Worm (Caenorhabditis elegans) whole organism, L2 larva: ENCODE data around the gene dpf-2.

ENCODE experiments used
- C34F6.9 ChIP-seq: fragments of 150-350 bp; optimal IDR thresholded peaks from 2 replicates; lab custom pipeline; 2014; ENCODE audit warnings: missing biosample characterization, missing genetic modification characterization
- F13H6.1 ChIP-seq: sonication (generic microtip); optimal IDR thresholded peaks from 2 replicates; lab custom pipeline; 2016; ENCODE audit warnings: missing genetic modification characterization, missing compliant biosample characterization
- R02D3.7 ChIP-seq: fragments of 150-350 bp; optimal IDR thresholded peaks from 2 replicates; lab custom pipeline; 2014; ENCODE audit warnings: missing biosample characterization, missing genetic modification characterization
- Y55F3AM.14 ChIP-seq: fragments of 200-800 bp; sonication (Bioruptor generic); optimal IDR thresholded peaks from 2 replicates; lab custom pipeline; 2018; ENCODE audit warnings: mild to moderate bottlenecking, missing genetic modification characterization, missing compliant biosample characterization
- ZK546.5 ChIP-seq: sonication (generic microtip); optimal IDR thresholded peaks from 2 replicates; lab custom pipeline; 2017; ENCODE audit warnings: missing biosample characterization, missing genetic modification characterization
- alr-1 ChIP-seq: fragments of 150-350 bp; optimal IDR thresholded peaks from 2 replicates; lab custom pipeline; 2014; ENCODE audit warnings: missing biosample characterization, missing genetic modification characterization
- aly-2 ChIP-seq: fragments of 150-350 bp; optimal IDR thresholded peaks from 2 replicates; lab custom pipeline; 2014; ENCODE audit warnings: missing biosample characterization, missing genetic modification characterization
- ama-1 ChIP-seq: fragments of 150-350 bp; optimal IDR thresholded peaks from 2 replicates; lab custom pipeline; 2018; ENCODE audit warnings: inconsistent platforms
- blmp-1 ChIP-seq: sonication (generic microtip); optimal IDR thresholded peaks from 2 replicates; lab custom pipeline; 2017; ENCODE audit warnings: missing genetic modification characterization, mild to moderate bottlenecking, missing compliant biosample characterization, antibody characterized with exemption, moderate library complexity; ENCODE audit not compliant: insufficient read depth
- ceh-16 ChIP-seq: fragments of 150-350 bp; optimal IDR thresholded peaks from 2 replicates; lab custom pipeline; 2014; ENCODE audit warnings: missing biosample characterization, missing genetic modification characterization
- ceh-82 ChIP-seq: fragments of 150-350 bp; optimal IDR thresholded peaks from 2 replicates; lab custom pipeline; 2014; ENCODE audit warnings: missing biosample characterization, missing genetic modification characterization
- crh-2 ChIP-seq: sonication (generic microtip); optimal IDR thresholded peaks from 2 replicates; lab custom pipeline; 2017; ENCODE audit warnings: missing biosample characterization, missing genetic modification characterization
- dmd-4 ChIP-seq: sonication (generic microtip); optimal IDR thresholded peaks from 2 replicates; lab custom pipeline; 2017; ENCODE audit warnings: missing biosample characterization, missing genetic modification characterization
- egl-27 ChIP-seq: sonication (generic microtip); optimal IDR thresholded peaks from 3 replicates; lab custom pipeline; 2017; ENCODE audit warnings: missing biosample characterization, missing genetic modification reagents, missing genetic modification characterization
- elt-1 ChIP-seq: fragments of 150-350 bp; optimal IDR thresholded peaks from 2 replicates; lab custom pipeline; 2014; ENCODE audit warnings: missing biosample characterization, missing genetic modification characterization
- elt-3 ChIP-seq: sonication (generic microtip); optimal IDR thresholded peaks from 2 replicates; lab custom pipeline; 2017; ENCODE audit warnings: missing biosample characterization, missing genetic modification characterization
- fos-1 ChIP-seq: fragments of 150-350 bp; optimal IDR thresholded peaks from 2 replicates; lab custom pipeline; 2014; ENCODE audit warnings: missing biosample characterization, missing genetic modification characterization
- gmeb-1 ChIP-seq: fragments of 150-350 bp; optimal IDR thresholded peaks from 2 replicates; lab custom pipeline; 2014; ENCODE audit warnings: missing biosample characterization, missing genetic modification characterization
- lin-11 ChIP-seq: fragments of 150-350 bp; sonication (generic microtip); optimal IDR thresholded peaks from 2 replicates; lab custom pipeline; 2014; ENCODE audit warnings: missing biosample characterization, missing genetic modification characterization, inconsistent platforms, mixed read lengths
- lin-13 ChIP-seq: fragments of 150-350 bp; optimal IDR thresholded peaks from 2 replicates; lab custom pipeline; 2014; ENCODE audit warnings: missing biosample characterization, missing genetic modification reagents, missing genetic modification characterization
- lin-39 ChIP-seq: fragments of 150-350 bp; optimal IDR thresholded peaks from 2 replicates; lab custom pipeline; 2014; ENCODE audit warnings: missing biosample characterization, missing genetic modification reagents, missing genetic modification characterization
- lsy-2 ChIP-seq, 2 experiments: fragments of 150-350 bp in 1 of 2; sonication (generic microtip) in 1 of 2; optimal IDR thresholded peaks; 2 replicates each; lab custom pipeline; 2014 to 2017; ENCODE audit warnings: missing biosample characterization in 2 of 2, missing genetic modification characterization in 2 of 2
- mab-5 ChIP-seq: fragments of 150-350 bp; optimal IDR thresholded peaks from 2 replicates; lab custom pipeline; 2014; ENCODE audit warnings: missing biosample characterization, missing genetic modification characterization
- mbf-1 ChIP-seq: sonication (generic microtip); optimal IDR thresholded peaks from 2 replicates; lab custom pipeline; 2017; ENCODE audit warnings: missing biosample characterization, missing genetic modification characterization
- mdl-1 ChIP-seq, 2 experiments: fragments of 150-350 bp in 1 of 2; sonication (generic microtip) in 1 of 2; optimal IDR thresholded peaks; 2 replicates each; lab custom pipeline; 2017; ENCODE audit warnings: missing biosample characterization in 2 of 2, missing genetic modification characterization in 2 of 2
- nhr-10 ChIP-seq: sonication (generic microtip); optimal IDR thresholded peaks from 2 replicates; lab custom pipeline; 2017; ENCODE audit warnings: missing biosample characterization, missing genetic modification characterization
- nhr-11 ChIP-seq: fragments of 150-350 bp; optimal IDR thresholded peaks from 2 replicates; lab custom pipeline; 2014; ENCODE audit warnings: missing biosample characterization, missing genetic modification characterization
- nhr-12 ChIP-seq: fragments of 150-350 bp; optimal IDR thresholded peaks from 2 replicates; lab custom pipeline; 2014; ENCODE audit warnings: missing biosample characterization, missing genetic modification characterization
- nhr-129 ChIP-seq: fragments of 150-350 bp; optimal IDR thresholded peaks from 2 replicates; lab custom pipeline; 2014; ENCODE audit warnings: missing biosample characterization, missing genetic modification characterization
- nhr-21 ChIP-seq: fragments of 150-350 bp; optimal IDR thresholded peaks from 2 replicates; lab custom pipeline; 2014; ENCODE audit warnings: missing biosample characterization, missing genetic modification characterization
- nhr-23 ChIP-seq: fragments of 150-350 bp; optimal IDR thresholded peaks from 2 replicates; lab custom pipeline; 2014; ENCODE audit warnings: missing biosample characterization, missing genetic modification reagents, missing genetic modification characterization
- nhr-237 ChIP-seq: fragments of 150-350 bp; optimal IDR thresholded peaks from 2 replicates; lab custom pipeline; 2014; ENCODE audit warnings: missing biosample characterization, missing genetic modification characterization
- nhr-25 ChIP-seq: fragments of 150-350 bp; sonication (generic microtip); optimal IDR thresholded peaks from 3 replicates; lab custom pipeline; 2014; ENCODE audit warnings: missing biosample characterization, missing genetic modification characterization
- nhr-6 ChIP-seq: fragments of 150-350 bp; optimal IDR thresholded peaks from 2 replicates; lab custom pipeline; 2014; ENCODE audit warnings: missing biosample characterization, missing genetic modification characterization
- nhr-77 ChIP-seq: fragments of 150-350 bp; optimal IDR thresholded peaks from 2 replicates; lab custom pipeline; 2014; ENCODE audit warnings: missing biosample characterization, missing genetic modification characterization
- peb-1 ChIP-seq: fragments of 150-350 bp; optimal IDR thresholded peaks from 2 replicates; lab custom pipeline; 2014; ENCODE audit warnings: missing biosample characterization, missing genetic modification characterization
- sem-4 ChIP-seq: fragments of 150-350 bp; optimal IDR thresholded peaks from 2 replicates; lab custom pipeline; 2014; ENCODE audit warnings: missing biosample characterization, missing genetic modification reagents, missing genetic modification characterization
- skn-1 ChIP-seq: sonication (generic microtip); optimal IDR thresholded peaks from 2 replicates; lab custom pipeline; 2017; ENCODE audit warnings: missing biosample characterization, missing genetic modification characterization
- sma-3 ChIP-seq: sonication (generic microtip); optimal IDR thresholded peaks from 2 replicates; lab custom pipeline; 2016; ENCODE audit warnings: missing genetic modification reagents, missing genetic modification characterization, missing compliant biosample characterization
- sma-9 ChIP-seq, 2 experiments: fragments of 150-350 bp in 1 of 2; sonication (generic microtip) in 1 of 2; optimal IDR thresholded peaks; 2 replicates each; lab custom pipeline; 2014 to 2016; ENCODE audit warnings: missing genetic modification characterization in 2 of 2, mild to moderate bottlenecking in 1 of 2, missing biosample characterization in 1 of 2, missing compliant biosample characterization in 1 of 2, missing genetic modification reagents in 1 of 2, moderate library complexity in 1 of 2
- snpc-4 ChIP-seq: fragments of 150-350 bp; optimal IDR thresholded peaks from 2 replicates; lab custom pipeline; 2014; ENCODE audit warnings: missing biosample characterization, missing genetic modification characterization
- unc-39 ChIP-seq: fragments of 150-350 bp; optimal IDR thresholded peaks from 2 replicates; lab custom pipeline; 2014; ENCODE audit warnings: missing biosample characterization, missing genetic modification characterization
- unc-55 ChIP-seq: fragments of 150-350 bp; sonication (generic microtip); optimal IDR thresholded peaks from 3 replicates; lab custom pipeline; 2014; ENCODE audit warnings: missing biosample characterization, missing genetic modification reagents, missing genetic modification characterization
- unc-62 ChIP-seq: fragments of 150-350 bp; optimal IDR thresholded peaks from 2 replicates; lab custom pipeline; 2014; ENCODE audit warnings: missing biosample characterization, missing genetic modification reagents, missing genetic modification characterization
- zag-1 ChIP-seq: fragments of 150-350 bp; optimal IDR thresholded peaks from 2 replicates; lab custom pipeline; 2014; ENCODE audit warnings: missing biosample characterization, missing genetic modification characterization
- ztf-1 ChIP-seq: fragments of 200-800 bp; sonication (Bioruptor generic); conservative IDR thresholded peaks from 2 replicates; pipeline ENCODE4 v1.3.6; 2022; ENCODE audit warnings: missing genetic modification characterization, missing compliant biosample characterization
- ztf-11 ChIP-seq: sonication (generic microtip); optimal IDR thresholded peaks from 2 replicates; lab custom pipeline; 2017; ENCODE audit warnings: missing biosample characterization, missing genetic modification characterization
- ztf-4 ChIP-seq: fragments of 150-350 bp; optimal IDR thresholded peaks from 2 replicates; lab custom pipeline; 2014; ENCODE audit warnings: missing biosample characterization, missing genetic modification characterization

The dpf-2 gene

ce11 chrX:14790320-14791048, 41.1 kb upstream of the dpf-2 start, which contains the start of gene tatn-1:
Gene tatn-1, plus strand, starts transcription at chrX:14791008.
- TF ChIP-seq mbf-1 (tag; lab: Kevin White, UChicago) (no peak), nhr-23 (tag; lab: Kevin White, UChicago) (no peak), skn-1 (tag; lab: Kevin White, UChicago) (no peak), nhr-12 (tag; lab: Kevin White, UChicago) (no peak), crh-2 (tag; lab: Kevin White, UChicago) (peak; percentile 95), F13H6.1 (tag; lab: Kevin White, UChicago) (peak; percentile 86), lsy-2 (tag; optimal IDR thresholded peaks at IDR 0.05; lab: Kevin White, UChicago) (peak in 1 of 2 experiments; percentile 64), mdl-1 (tag; optimal IDR thresholded peaks at IDR 0.05; lab: Kevin White, UChicago) (peak; percentile 94 to 97), fos-1 (peak; percentile 68), aly-2 (no peak), nhr-21 (tag; lab: Kevin White, UChicago) (peak; percentile 98), nhr-10 (tag; lab: Kevin White, UChicago) (no peak), sem-4 (peak; percentile 86), ztf-4 (no peak), peb-1 (tag; lab: Kevin White, UChicago) (no peak), Y55F3AM.14 (GFP tag; lab: Kevin White, UChicago) (peak; percentile 93), nhr-25 (tag; lab: Kevin White, UChicago) (peak; percentile 98), nhr-129 (peak; percentile 96), dmd-4 (tag; lab: Kevin White, UChicago) (no peak), nhr-6 (tag; lab: Kevin White, UChicago) (peak; percentile 59), ceh-16 (tag; lab: Kevin White, UChicago) (peak; percentile 92), unc-55 (GFP tag; lab: Kevin White, UChicago) (no peak), ama-1 (lab: Kevin White, UChicago) (no peak), sma-3 (peak; percentile 97), unc-39 (tag; lab: Kevin White, UChicago) (no peak), nhr-77 (tag; lab: Kevin White, UChicago) (peak; percentile 29), ztf-11 (tag; lab: Kevin White, UChicago) (no peak), ZK546.5 (tag; lab: Kevin White, UChicago) (no peak), ztf-1 (GFP tag; lab: Robert Waterston, UW) (no peak), egl-27 (tag; lab: Kevin White, UChicago) (peak; percentile 71), nhr-237 (tag; lab: Kevin White, UChicago) (no peak), mab-5 (tag; lab: Kevin White, UChicago) (no peak), elt-3 (tag; lab: Kevin White, UChicago) (no peak), lin-39 (no peak), blmp-1 (tag; lab: Kevin White, UChicago) (peak; percentile 89), R02D3.7 (tag; lab: Kevin White, UChicago) (no peak), ceh-82 (tag; lab: Kevin White, UChicago) (no peak), gmeb-1 (tag; lab: Kevin White, UChicago) (peak; percentile 67), C34F6.9 (peak; percentile 28), lin-13 (GFP tag; lab: Kevin White, UChicago) (no peak), lin-11 (tag; lab: Kevin White, UChicago) (no peak), alr-1 (tag; lab: Kevin White, UChicago) (no peak), elt-1 (peak; percentile 67), nhr-11 (tag; lab: Kevin White, UChicago) (no peak), zag-1 (tag; lab: Kevin White, UChicago) (no peak), sma-9 (GFP tag; optimal IDR thresholded peaks at IDR 0.05; lab: Kevin White, UChicago) (peak; percentile 97), sma-9 (tag; optimal IDR thresholded peaks at IDR 0.05; lab: Kevin White, UChicago) (peak; percentile 40), unc-62 (GFP tag; lab: Kevin White, UChicago) (no peak), snpc-4 (no peak)
